Fruit fly (Drosophila melanogaster) whole organism, embryonic: Measurements from ENCODE around the gene Naa20A.

Source experiments
- CG10209 ChIP-seq: fragments of 200-800 bp; sonication (Bioruptor generic); optimal IDR thresholded peaks from 3 replicates; lab custom pipeline; 2017; ENCODE audit warnings: missing biosample characterization, mild to moderate bottlenecking, missing genetic modification characterization, missing genetic modification reagents
- CG10267 ChIP-seq: fragments of 200-800 bp; sonication (Bioruptor generic); optimal IDR thresholded peaks from 2 replicates; lab custom pipeline; 2018; ENCODE audit warnings: missing biosample characterization, mild to moderate bottlenecking, missing genetic modification characterization, moderate library complexity
- CG11398 ChIP-seq: fragments of 200-800 bp; sonication (Bioruptor generic); optimal IDR thresholded peaks from 2 replicates; lab custom pipeline; 2016; ENCODE audit warnings: missing biosample characterization, missing genetic modification characterization
- CG11560 ChIP-seq: fragments of 200-800 bp; sonication (Bioruptor generic); IDR thresholded peaks from 3 replicates; pipeline ENCODE4 v1.3.6; 2022; ENCODE audit warnings: missing biosample characterization, missing genetic modification characterization
- CG11723 ChIP-seq: fragments of 200-800 bp; sonication (Bioruptor generic); optimal IDR thresholded peaks from 2 replicates; lab custom pipeline; 2017; ENCODE audit warnings: missing biosample characterization, mild to moderate bottlenecking, missing genetic modification characterization
- CG15514 ChIP-seq: fragments of 200-800 bp; sonication (Bioruptor generic); optimal IDR thresholded peaks from 3 replicates; lab custom pipeline; 2017; ENCODE audit warnings: missing biosample characterization, missing genetic modification characterization, mild to moderate bottlenecking, moderate library complexity, missing genetic modification reagents
- CG17361 ChIP-seq: fragments of 200-800 bp; sonication (Bioruptor generic); IDR thresholded peaks from 3 replicates; pipeline ENCODE4 v1.3.6; 2022; ENCODE audit warnings: missing biosample characterization, missing genetic modification characterization
- CG33557 ChIP-seq: fragments of 200-800 bp; sonication (Bioruptor generic); optimal IDR thresholded peaks from 2 replicates; lab custom pipeline; 2019; ENCODE audit warnings: missing biosample characterization, mild to moderate bottlenecking, missing genetic modification characterization, moderate library complexity
- CG34224 ChIP-seq: fragments of 200-800 bp; sonication (Bioruptor generic); IDR thresholded peaks from 3 replicates; pipeline ENCODE4 v1.3.6; 2022; ENCODE audit warnings: missing biosample characterization, missing genetic modification characterization; ENCODE audit not compliant: partially characterized antibody
- CG4617 ChIP-seq: fragments of 200-800 bp; sonication (Bioruptor generic); optimal IDR thresholded peaks from 3 replicates; lab custom pipeline; 2016; ENCODE audit warnings: missing biosample characterization, missing genetic modification characterization, borderline replicate concordance
- CG4730 ChIP-seq: fragments of 200-800 bp; sonication (Bioruptor generic); IDR thresholded peaks from 2 replicates; pipeline ENCODE4 v1.3.6; 2022; ENCODE audit warnings: missing biosample characterization, missing genetic modification characterization
- CG8290 ChIP-seq, 3 experiments: fragments of 200-800 bp; sonication (Bioruptor generic); optimal IDR thresholded peaks; 2 replicates each; lab custom pipeline; 2016 to 2019; ENCODE audit warnings: missing biosample characterization in 3 of 3, missing genetic modification characterization in 3 of 3, mild to moderate bottlenecking in 2 of 3, moderate library complexity in 1 of 3
- CG8359 ChIP-seq: fragments of 200-800 bp; sonication (Bioruptor generic); optimal IDR thresholded peaks from 2 replicates; lab custom pipeline; 2017; ENCODE audit warnings: missing biosample characterization, mild to moderate bottlenecking, missing genetic modification characterization, borderline replicate concordance
- CG8388 ChIP-seq: fragments of 200-800 bp; sonication (Bioruptor generic); optimal IDR thresholded peaks from 2 replicates; lab custom pipeline; 2019; ENCODE audit warnings: missing biosample characterization, mild to moderate bottlenecking, missing genetic modification characterization, moderate library complexity
- CG9215 ChIP-seq: fragments of 200-800 bp; sonication (Bioruptor generic); IDR thresholded peaks from 2 replicates; pipeline ENCODE4 v1.3.6; 2022; ENCODE audit warnings: missing biosample characterization, missing genetic modification characterization
- Chrac-16 ChIP-seq: fragments of 200-800 bp; sonication (Bioruptor generic); optimal IDR thresholded peaks from 3 replicates; lab custom pipeline; 2016; ENCODE audit warnings: missing biosample characterization, missing genetic modification characterization
- Dip3 ChIP-seq: fragments of 200-800 bp; sonication (Bioruptor generic); optimal IDR thresholded peaks from 3 replicates; lab custom pipeline; 2016; ENCODE audit warnings: missing biosample characterization, missing genetic modification characterization
- Drgx ChIP-seq: fragments of 200-800 bp; sonication (Bioruptor generic); IDR thresholded peaks from 2 replicates; pipeline ENCODE4 v1.3.6; 2022; ENCODE audit warnings: missing biosample characterization, missing genetic modification characterization
- Ets97D ChIP-seq: fragments of 200-800 bp; sonication (Bioruptor generic); optimal IDR thresholded peaks from 3 replicates; lab custom pipeline; 2016; ENCODE audit warnings: missing biosample characterization, missing genetic modification characterization
- HmgZ ChIP-seq: fragments of 200-800 bp; sonication (Bioruptor generic); optimal IDR thresholded peaks from 2 replicates; lab custom pipeline; 2018; ENCODE audit warnings: missing biosample characterization, mild to moderate bottlenecking, missing genetic modification characterization
- Hr3 ChIP-seq: fragments of 200-800 bp; sonication (Bioruptor generic); optimal IDR thresholded peaks from 3 replicates; lab custom pipeline; 2016; ENCODE audit warnings: missing biosample characterization, missing genetic modification characterization
- Hr78 ChIP-seq, 2 experiments: fragments of 200-800 bp in 1 of 2; fragments of >200 bp in 1 of 2; sonication (Bioruptor generic) in 1 of 2; optimal IDR thresholded peaks; 2 replicates each; lab custom pipeline; 2017 to 2019; ENCODE audit warnings: missing biosample characterization in 2 of 2, missing genetic modification characterization in 2 of 2, mild to moderate bottlenecking in 1 of 2, moderate library complexity in 1 of 2
- Med ChIP-seq: fragments of 200-800 bp; sonication (Bioruptor generic); peaks from one replicate; lab custom pipeline; 2016; ENCODE audit warnings: missing biosample characterization, missing genetic modification characterization, mild to moderate bottlenecking, inconsistent platforms, moderate library complexity
- Meics ChIP-seq: fragments of 200-800 bp; sonication (Bioruptor generic); optimal IDR thresholded peaks from 2 replicates; lab custom pipeline; 2017; ENCODE audit warnings: missing biosample characterization, mild to moderate bottlenecking, missing genetic modification characterization
- Myb ChIP-seq: fragments of 200-800 bp; sonication (Bioruptor generic); optimal IDR thresholded peaks from 2 replicates; lab custom pipeline; 2016; ENCODE audit warnings: missing biosample characterization, missing genetic modification characterization
- NfI ChIP-seq: fragments of 200-800 bp; sonication (Bioruptor generic); optimal IDR thresholded peaks from 3 replicates; lab custom pipeline; 2018; ENCODE audit warnings: missing biosample characterization, mild to moderate bottlenecking, missing genetic modification characterization, moderate library complexity
- Opbp ChIP-seq: fragments of 200-800 bp; sonication (Bioruptor generic); IDR thresholded peaks from 3 replicates; pipeline ENCODE4 v1.3.6; 2022; ENCODE audit warnings: missing biosample characterization, missing genetic modification characterization; ENCODE audit not compliant: partially characterized antibody
- Pdp1 ChIP-seq, 2 experiments: fragments of 200-800 bp; sonication (Bioruptor generic); optimal IDR thresholded peaks; 3 replicates each; lab custom pipeline; 2016; ENCODE audit warnings: missing biosample characterization in 2 of 2, missing genetic modification characterization in 2 of 2, mild to moderate bottlenecking in 1 of 2, moderate library complexity in 1 of 2
- Rfx ChIP-seq: fragments of 200-800 bp; sonication (Bioruptor generic); IDR thresholded peaks from 2 replicates; pipeline ENCODE4 v1.3.6; 2022; ENCODE audit warnings: missing biosample characterization, missing genetic modification characterization
- abd-A ChIP-seq: fragments of 200-800 bp; sonication (Bioruptor generic); optimal IDR thresholded peaks from 3 replicates; lab custom pipeline; 2019; ENCODE audit warnings: missing biosample characterization, mild to moderate bottlenecking, missing genetic modification characterization, moderate library complexity
- chif ChIP-seq, 2 experiments: fragments of 200-800 bp; sonication (Bioruptor generic); optimal IDR thresholded peaks; 3 replicates each; lab custom pipeline; 2016; ENCODE audit warnings: missing biosample characterization in 2 of 2, missing genetic modification characterization in 2 of 2
- chinmo ChIP-seq: fragments of 200-800 bp; sonication (Bioruptor generic); IDR thresholded peaks from 4 replicates; pipeline ENCODE4 v1.3.6; 2022; ENCODE audit warnings: missing biosample characterization, missing genetic modification characterization; ENCODE audit not compliant: partially characterized antibody
- chm ChIP-seq: fragments of 200-800 bp; sonication (Bioruptor generic); IDR thresholded peaks from 2 replicates; pipeline ENCODE4 v1.3.6; 2022; ENCODE audit warnings: missing biosample characterization, missing genetic modification characterization
- ci ChIP-seq: fragments of 200-800 bp; sonication (Bioruptor generic); IDR thresholded peaks from 3 replicates; pipeline ENCODE4 v1.3.6; 2022; ENCODE audit warnings: missing biosample characterization, missing genetic modification characterization
- fd3F ChIP-seq: fragments of 200-800 bp; sonication (Bioruptor generic); optimal IDR thresholded peaks from 2 replicates; lab custom pipeline; 2018; ENCODE audit warnings: missing biosample characterization, mild to moderate bottlenecking, missing genetic modification characterization, moderate library complexity
- gce ChIP-seq: fragments of 200-800 bp; sonication (Bioruptor generic); IDR thresholded peaks from 3 replicates; pipeline ENCODE4 v1.3.6; 2022; ENCODE audit warnings: missing biosample characterization, missing genetic modification characterization
- gfzf ChIP-seq: fragments of 200-800 bp; sonication (Bioruptor generic); optimal IDR thresholded peaks from 2 replicates; lab custom pipeline; 2016; ENCODE audit warnings: missing biosample characterization, mild to moderate bottlenecking, missing genetic modification characterization, moderate library complexity
- grn ChIP-seq: fragments of 200-800 bp; sonication (Bioruptor generic); optimal IDR thresholded peaks from 3 replicates; lab custom pipeline; 2017; ENCODE audit warnings: missing biosample characterization, missing genetic modification characterization
- hkb ChIP-seq, 2 experiments: fragments of 200-800 bp in 1 of 2; fragments of >200 bp in 1 of 2; sonication (Bioruptor generic) in 1 of 2; IDR thresholded peaks in 1 of 2; optimal IDR thresholded peaks in 1 of 2; 2 replicates each; pipeline versions ENCODE4 v1.3.6 to Lab custom; 2017 to 2022; ENCODE audit warnings: missing biosample characterization in 1 of 2, missing genetic modification characterization in 1 of 2
- klu ChIP-seq: fragments of 200-800 bp; sonication (Bioruptor generic); IDR thresholded peaks from 2 replicates; pipeline ENCODE4 v1.3.6; 2022; ENCODE audit warnings: missing biosample characterization, missing genetic modification characterization
- onecut ChIP-seq: fragments of 200-800 bp; sonication (Bioruptor generic); IDR thresholded peaks from 2 replicates; pipeline ENCODE4 v1.3.6; 2022; ENCODE audit warnings: missing biosample characterization, missing genetic modification characterization
- row ChIP-seq: fragments of 200-800 bp; sonication (Bioruptor generic); IDR thresholded peaks from 3 replicates; pipeline ENCODE4 v1.3.6; 2022; ENCODE audit warnings: missing biosample characterization, missing genetic modification characterization
- sr ChIP-seq: fragments of 200-800 bp; sonication (Bioruptor generic); IDR thresholded peaks from 3 replicates; pipeline ENCODE4 v1.3.6; 2022; ENCODE audit warnings: missing biosample characterization, missing genetic modification characterization
- stwl ChIP-seq: fragments of 200-800 bp; sonication (Bioruptor generic); optimal IDR thresholded peaks from 3 replicates; lab custom pipeline; 2018; ENCODE audit warnings: missing biosample characterization, mild to moderate bottlenecking, missing genetic modification characterization, moderate library complexity
- unpg ChIP-seq: fragments of 200-800 bp; sonication (Bioruptor generic); optimal IDR thresholded peaks from 3 replicates; lab custom pipeline; 2018; ENCODE audit warnings: missing biosample characterization, mild to moderate bottlenecking, missing genetic modification characterization, moderate library complexity
- vvl ChIP-seq: fragments of 200-800 bp; sonication (Bioruptor generic); IDR thresholded peaks from 2 replicates; pipeline ENCODE4 v1.3.6; 2022; ENCODE audit warnings: missing biosample characterization, missing genetic modification characterization
- zen2 ChIP-seq: fragments of 200-800 bp; sonication (Bioruptor generic); IDR thresholded peaks from 3 replicates; pipeline ENCODE4 v1.3.6; 2022; ENCODE audit warnings: missing biosample characterization, missing genetic modification characterization; ENCODE audit not compliant: partially characterized antibody

Gene Naa20A

DNA sequence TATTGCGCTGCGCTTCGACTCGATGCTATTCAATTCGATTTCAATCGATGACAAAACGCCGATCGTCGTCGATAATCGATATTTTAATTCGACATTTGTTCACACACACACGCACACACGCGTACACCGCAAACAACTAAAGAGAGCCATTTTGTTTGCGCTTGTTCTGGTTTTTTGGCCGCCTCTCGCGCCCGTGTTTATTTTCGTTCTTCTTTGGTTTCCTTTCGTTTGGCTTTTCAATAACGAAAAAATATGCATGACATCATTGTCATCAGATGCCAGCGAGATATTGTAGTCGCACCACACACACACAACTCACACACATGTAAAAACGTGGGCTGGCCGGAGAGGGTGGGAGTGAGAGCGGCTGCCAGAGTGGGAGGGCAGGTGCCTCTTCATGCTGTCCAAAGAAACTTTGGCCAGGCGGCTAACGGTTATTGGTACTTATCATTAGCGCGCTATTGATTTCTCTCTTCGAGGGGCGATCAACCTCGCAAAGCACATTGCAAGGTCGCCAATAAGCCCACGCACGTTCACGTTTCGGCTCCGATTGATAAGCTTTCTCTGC lies 14.7 kb downstream of the Naa20A start (continued):
- peak; percentile 55; the same call in 2 of the 3 replicates for TF ChIP-seq Opbp (GFP tag; lab: Robert Waterston, UW)

DNA sequence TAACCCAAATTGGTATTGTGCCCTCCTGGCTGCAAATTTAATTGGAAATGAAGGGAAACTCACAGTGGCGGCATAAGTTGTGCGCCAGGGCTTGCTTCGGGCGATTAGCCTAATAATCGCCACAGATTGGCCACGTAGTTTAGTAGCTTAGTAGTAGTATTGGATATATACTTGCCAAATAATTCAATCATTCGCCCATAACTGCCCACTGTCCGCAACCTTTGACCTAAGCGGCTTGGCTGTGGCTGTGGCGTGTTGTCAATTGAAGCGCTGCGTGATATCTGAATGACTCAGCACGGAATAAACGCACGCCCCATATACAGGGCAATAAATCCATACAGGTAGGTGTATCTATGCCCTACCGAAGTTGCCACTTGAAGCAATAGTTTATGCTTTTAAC lies 15.9 kb downstream of the Naa20A start:
- TF ChIP-seq chif (GFP tag; optimal IDR thresholded peaks at IDR 0.05; lab: Kevin White, UChicago) (no peak), CG4730 (no peak), Hr78 (GFP tag; optimal IDR thresholded peaks at IDR 0.05; lab: Kevin White, UChicago) (peak in 1 of 2 experiments; percentile 93), CG10209 (GFP tag; lab: Kevin White, UChicago) (no peak), Myb (GFP tag; lab: Kevin White, UChicago) (no peak), zen2 (GFP tag; lab: Robert Waterston, UW) (no peak), row (0 out of 3 replicates have a peak, but pooled peaks have one; percentile 17), CG9215 (GFP tag; lab: Robert Waterston, UW) (no peak), HmgZ (tag; lab: Kevin White, UChicago) (no peak), CG10267 (tag; lab: Kevin White, UChicago) (no peak), fd3F (GFP tag; lab: Kevin White, UChicago) (no peak), CG8388 (GFP tag; lab: Kevin White, UChicago) (peak; percentile 70), Rfx (GFP tag; lab: Robert Waterston, UW) (no peak), Hr3 (GFP tag; lab: Kevin White, UChicago) (no peak), CG15514 (GFP tag; lab: Kevin White, UChicago) (peak; percentile 8), onecut (GFP tag; lab: Robert Waterston, UW) (no peak), chm (no peak), unpg (GFP tag; lab: Kevin White, UChicago) (no peak), CG34224 (no peak), CG17361 (no peak), CG11723 (no peak), Med (peak; percentile 42), CG4617 (no peak), CG8359 (no peak), ci (0 out of 3 replicates have a peak, but pooled peaks have one; percentile 18), CG8290 (GFP tag; optimal IDR thresholded peaks at IDR 0.05; lab: Kevin White, UChicago) (no peak), CG8290 (tag; optimal IDR thresholded peaks at IDR 0.05; lab: Kevin White, UChicago) (no peak), Meics (GFP tag; lab: Kevin White, UChicago) (no peak), hkb (optimal IDR thresholded peaks at IDR 0.05; lab: Kevin White, UChicago) (no peak), hkb (GFP tag; IDR thresholded peaks at IDR 0.05; lab: Robert Waterston, UW) (no peak), stwl (tag; lab: Kevin White, UChicago) (no peak), CG11398 (GFP tag; lab: Kevin White, UChicago) (no peak)

DNA sequence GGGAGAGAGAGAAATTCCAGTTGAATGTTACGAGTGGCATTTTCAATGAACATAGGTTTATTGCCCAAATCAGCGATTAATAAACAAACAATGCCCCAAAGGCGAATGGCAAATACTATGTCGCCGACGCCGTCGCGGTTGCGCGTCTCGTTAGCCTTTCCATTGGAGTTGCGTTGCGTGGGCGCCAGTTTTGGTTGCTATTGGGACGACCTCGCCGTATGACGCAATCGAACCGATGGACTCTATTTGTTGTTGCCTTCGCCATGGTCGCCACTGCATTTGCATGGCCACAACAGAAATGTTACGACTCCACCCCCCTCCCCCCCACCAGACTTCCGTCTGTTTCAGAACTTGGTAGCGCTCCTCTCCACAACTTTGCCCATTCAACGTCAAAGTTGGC lies 16.3 kb downstream of the Naa20A start:
- TF ChIP-seq klu (no peak), CG33557 (no peak), Ets97D (no peak), Dip3 (GFP tag; lab: Kevin White, UChicago) (no peak), Pdp1 (GFP tag; optimal IDR thresholded peaks at IDR 0.05; lab: Kevin White, UChicago) (peak in 1 of 2 experiments; percentile 76), CG11560 (tag; lab: Robert Waterston, UW) (no peak), Chrac-16 (GFP tag; lab: Kevin White, UChicago) (no peak), NfI (GFP tag; lab: Kevin White, UChicago) (no peak), gce (GFP tag; lab: Robert Waterston, UW) (no peak), CG10267 (tag; lab: Kevin White, UChicago) (no peak), vvl (GFP tag; lab: Robert Waterston, UW) (peak; percentile 0; the same call in 1 of the 2 replicates), chinmo (0 out of 4 replicates have a peak, but pooled peaks have one; percentile 48), Drgx (GFP tag; lab: Robert Waterston, UW) (no peak), Med (peak; percentile 41), gfzf (no peak), abd-A (no peak), sr (peak; percentile 82), grn (GFP tag; lab: Kevin White, UChicago) (no peak)
